Worm (Caenorhabditis elegans): ENCODE results near the gene ztf-1.

DNA sequence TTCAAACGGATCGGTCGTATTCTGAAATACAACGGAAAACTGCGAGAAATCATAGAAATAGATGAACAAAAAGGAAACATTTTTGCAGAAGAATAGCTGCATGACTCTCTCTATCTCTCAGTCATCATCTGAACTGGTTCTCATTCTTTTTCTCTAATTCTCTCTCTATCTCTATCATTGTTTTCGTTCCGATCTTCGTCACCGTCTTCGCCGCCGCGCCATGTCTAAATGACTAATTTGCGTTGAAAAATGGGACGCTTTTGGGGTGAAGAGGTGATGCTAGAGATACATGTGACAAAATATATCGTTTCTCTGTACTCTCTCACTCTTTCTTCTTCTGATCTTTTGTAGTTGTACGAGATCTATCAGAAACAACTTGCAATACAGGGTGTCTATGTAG, 11.7 kb downstream of the ztf-1 start:
- TF ChIP-seq elt-3 (tag; optimal IDR thresholded peaks at IDR 0.05) (peak in 2 of 6 experiments; percentile 76 to 89), unc-62 (GFP tag; optimal IDR thresholded peaks at IDR 0.05) (no peak), elt-2 (tag; optimal IDR thresholded peaks at IDR 0.05) (no peak), skn-1 (tag; optimal IDR thresholded peaks at IDR 0.05) (peak; percentile 21), ztf-11 (tag; optimal IDR thresholded peaks at IDR 0.05) (no peak), nhr-90 (tag; optimal IDR thresholded peaks at IDR 0.05; ENCODE audit: poor library complexity) (peak; percentile 55), snu-23 (GFP tag; optimal IDR thresholded peaks at IDR 0.05) (peak; percentile 79), hlh-4 (tag; optimal IDR thresholded peaks at IDR 0.05) (no peak), zip-4 (GFP tag; optimal IDR thresholded peaks at IDR 0.05) (no peak), snpc-4 (tag; optimal IDR thresholded peaks at IDR 0.05) (no peak), dpl-1 (GFP tag; optimal IDR thresholded peaks at IDR 0.05) (peak in 2 of 3 experiments; percentile 33 to 43), nhr-47 (tag; optimal IDR thresholded peaks at IDR 0.05) (peak; percentile 11)
